Worm (Caenorhabditis elegans): ENCODE data around the gene ula-1.
"Not testable (repeated sequence)": the region's sequence is repeated elsewhere in the genome, so short reads cannot be mapped to it uniquely, and the experiment has no call there.

The ula-1 gene

ce11 chrIII:4930154-4930679 lies 10.1 kb upstream of the ula-1 start, which contains the start of gene set-2 (continued):
- no peak for TF ChIP-seq pha-4 (tag; optimal IDR thresholded peaks at IDR 0.05)
- no peak for TF ChIP-seq Y56A3A.18 (GFP tag; IDR thresholded peaks at IDR 0.05)
- peak; percentile 82 for TF ChIP-seq ceh-91 (GFP tag; IDR thresholded peaks at IDR 0.05)
- TF ChIP-seq tbp1 (GFP tag; optimal IDR thresholded peaks at IDR 0.05), result peak; percentile 48
- TF ChIP-seq hmg-20 (GFP tag; IDR thresholded peaks at IDR 0.05), result no peak
- peak; percentile 30 for TF ChIP-seq nhr-80 (tag; optimal IDR thresholded peaks at IDR 0.05)
- no peak for TF ChIP-seq F23B12.7 (tag; optimal IDR thresholded peaks at IDR 0.05; ENCODE audit: insufficient read depth)
- TF ChIP-seq hlh-26 (GFP tag; conservative IDR thresholded peaks at IDR 0.05), result no peak
- no peak for TF ChIP-seq C06A6.2 (GFP tag; conservative IDR thresholded peaks at IDR 0.05)
- no peak for TF ChIP-seq B0261.1 (tag; optimal IDR thresholded peaks at IDR 0.05)
- TF ChIP-seq madf-6 (GFP tag; IDR thresholded peaks at IDR 0.05), result peak; percentile 88
- TF ChIP-seq gei-17 (GFP tag; optimal IDR thresholded peaks at IDR 0.05), result no peak
- TF ChIP-seq bed-1 (GFP tag; IDR thresholded peaks at IDR 0.05), result 0 out of 2 replicates have a peak, but pooled peaks have one; percentile 79
- peak; percentile 97 for TF ChIP-seq lin-54 (GFP tag; optimal IDR thresholded peaks at IDR 0.05)
- TF ChIP-seq Y95B8A.8 (GFP tag; IDR thresholded peaks at IDR 0.05), result peak; percentile 89
- no peak for TF ChIP-seq dpff-1 (tag; optimal IDR thresholded peaks at IDR 0.05)

- TF ChIP-seq ceh-40 (GFP tag; IDR thresholded peaks at IDR 0.05) (no peak), dox-1 (GFP tag; IDR thresholded peaks at IDR 0.05) (no peak), Y79H2A.3 (GFP tag; conservative IDR thresholded peaks at IDR 0.05) (no peak), ceh-27 (GFP tag; optimal IDR thresholded peaks at IDR 0.05) (no peak), K11D2.4 (GFP tag; IDR thresholded peaks at IDR 0.05) (no peak), aptf-2 (GFP tag; conservative IDR thresholded peaks at IDR 0.05) (no peak), rcor-1 (GFP tag; IDR thresholded peaks at IDR 0.05) (no peak), sea-2 (GFP tag; IDR thresholded peaks at IDR 0.05) (no peak), B0035.1 (tag; optimal IDR thresholded peaks at IDR 0.05) (no peak)
Observed at ce11 chrIII:4924134-4924533, 4.0 kb upstream of the ula-1 start.

ce11 chrIII:4922020-4922419 lies 1.9 kb upstream of the ula-1 start, which contains the start of gene mmab-1:
Gene mmab-1, minus strand, starts transcription at chrIII:4922114.
- TF ChIP-seq Y95B8A.8 (GFP tag; IDR thresholded peaks at IDR 0.05), result 0 out of 2 replicates have a peak, but pooled peaks have one; percentile 12
- peak; percentile 27 for TF ChIP-seq lin-40 (tag; optimal IDR thresholded peaks at IDR 0.05)
- peak; percentile 34 for TF ChIP-seq attf-5 (GFP tag; optimal IDR thresholded peaks at IDR 0.05)
- peak; percentile 73 for TF ChIP-seq K11D2.4 (GFP tag; IDR thresholded peaks at IDR 0.05)
- 0 out of 2 replicates have a peak, but pooled peaks have one; percentile 11 for TF ChIP-seq ceh-91 (GFP tag; IDR thresholded peaks at IDR 0.05)
- not testable (repeated sequence) for TF ChIP-seq cebp-1 (GFP tag; IDR thresholded peaks at IDR 0.05)
- peak; percentile 36 for TF ChIP-seq cebp-1 (tag; optimal IDR thresholded peaks at IDR 0.05)
- TF ChIP-seq lin-26 (GFP tag; IDR thresholded peaks at IDR 0.05), result peak; percentile 18; the same call in 1 of the 2 replicates
- TF ChIP-seq C06A6.2 (GFP tag; conservative IDR thresholded peaks at IDR 0.05), result peak; percentile 84
- peak; percentile 6 for TF ChIP-seq ztf-18 (tag; optimal IDR thresholded peaks at IDR 0.05)
- TF ChIP-seq ztf-26 (tag; optimal IDR thresholded peaks at IDR 0.05), result peak; percentile 8
- 0 out of 2 replicates have a peak, but pooled peaks have one; percentile 10 for TF ChIP-seq cebp-2 (GFP tag; IDR thresholded peaks at IDR 0.05)
- peak; percentile 42; the same call in 1 of the 2 replicates for TF ChIP-seq Y67H2A.10 (GFP tag; conservative IDR thresholded peaks at IDR 0.05)
- 0 out of 2 replicates have a peak, but pooled peaks have one; percentile 76 for TF ChIP-seq nhr-120 (GFP tag; IDR thresholded peaks at IDR 0.05)
- peak; percentile 55 for TF ChIP-seq nfyb-1 (GFP tag; IDR thresholded peaks at IDR 0.05)
- peak; percentile 11 for TF ChIP-seq lin-54 (GFP tag; optimal IDR thresholded peaks at IDR 0.05)
- TF ChIP-seq hmg-1.2 (GFP tag; IDR thresholded peaks at IDR 0.05), result peak; percentile 13; the same call in 1 of the 2 replicates
- TF ChIP-seq F33H1.4 (GFP tag; IDR thresholded peaks at IDR 0.05), result peak; percentile 44
- TF ChIP-seq mcd-1 (GFP tag; IDR thresholded peaks at IDR 0.05), result peak; percentile 89
- TF ChIP-seq attf-3 (GFP tag; conservative IDR thresholded peaks at IDR 0.05), result peak; percentile 18; the same call in 1 of the 2 replicates
- TF ChIP-seq ceh-100 (GFP tag; IDR thresholded peaks at IDR 0.05), result peak; percentile 90
- 0 out of 2 replicates have a peak, but pooled peaks have one; percentile 34 for TF ChIP-seq zfh-2 (GFP tag; conservative IDR thresholded peaks at IDR 0.05)
- TF ChIP-seq C17E4.6 (GFP tag; IDR thresholded peaks at IDR 0.05), result peak; percentile 21; the same call in 1 of the 2 replicates
- TF ChIP-seq pbrm-1 (GFP tag; IDR thresholded peaks at IDR 0.05), result peak; percentile 55; the same call in 1 of the 2 replicates
- peak; percentile 34 for TF ChIP-seq egrh-3 (GFP tag; IDR thresholded peaks at IDR 0.05)

All from whole organism, young adult.